Fruit fly (Drosophila melanogaster) whole organism, prepupa: ENCODE measurements around the gene CG9154.

Experiments used
- CG10631 ChIP-seq: fragments of 200-800 bp; sonication (Bioruptor generic); optimal IDR thresholded peaks from 2 replicates; lab custom pipeline; 2016; ENCODE audit warnings: missing biosample characterization, missing genetic modification characterization
- CG10669 ChIP-seq: fragments of 200-800 bp; sonication (Bioruptor generic); optimal IDR thresholded peaks from 3 replicates; lab custom pipeline; 2018; ENCODE audit warnings: missing biosample characterization, mild to moderate bottlenecking, missing genetic modification characterization, moderate library complexity
- CG11294 ChIP-seq: fragments of 200-800 bp; sonication (Bioruptor generic); IDR thresholded peaks from 2 replicates; pipeline ENCODE4 v1.3.6; 2022; ENCODE audit warnings: missing biosample characterization, missing genetic modification characterization
- CG11762 ChIP-seq: fragments of 200-800 bp; sonication (Bioruptor generic); optimal IDR thresholded peaks from 3 replicates; lab custom pipeline; 2016; ENCODE audit warnings: missing biosample characterization, missing genetic modification characterization; ENCODE audit not compliant: insufficient read depth
- CG11902 ChIP-seq: fragments of 200-800 bp; sonication (Bioruptor generic); optimal IDR thresholded peaks from 3 replicates; lab custom pipeline; 2016; ENCODE audit warnings: missing biosample characterization, missing genetic modification characterization
- CG15336 ChIP-seq: fragments of 200-800 bp; sonication (Bioruptor generic); IDR thresholded peaks from 2 replicates; pipeline ENCODE4 v1.3.6; 2022; ENCODE audit warnings: missing biosample characterization, missing genetic modification characterization
- CG1621 ChIP-seq: fragments of 200-800 bp; sonication (Bioruptor generic); optimal IDR thresholded peaks from 3 replicates; lab custom pipeline; 2018; ENCODE audit warnings: missing biosample characterization, mild to moderate bottlenecking, missing genetic modification characterization
- CG16779 ChIP-seq: fragments of 200-800 bp; sonication (Bioruptor generic); optimal IDR thresholded peaks from 3 replicates; lab custom pipeline; 2017; ENCODE audit warnings: missing biosample characterization, mild to moderate bottlenecking, missing genetic modification characterization
- CG3032 ChIP-seq: fragments of 200-800 bp; optimal IDR thresholded peaks from 2 replicates; lab custom pipeline; 2019; ENCODE audit warnings: missing biosample characterization, mild to moderate bottlenecking, missing genetic modification characterization, moderate library complexity
- CG32006 ChIP-seq: fragments of 200-800 bp; sonication (Bioruptor generic); optimal IDR thresholded peaks from 3 replicates; lab custom pipeline; 2017; ENCODE audit warnings: missing biosample characterization, mild to moderate bottlenecking, missing genetic modification characterization
- CG34406 ChIP-seq: fragments of 200-800 bp; sonication (Bioruptor generic); optimal IDR thresholded peaks from 3 replicates; lab custom pipeline; 2016; ENCODE audit warnings: missing biosample characterization, missing genetic modification characterization
- CG3919 ChIP-seq: fragments of 200-800 bp; sonication (Bioruptor generic); optimal IDR thresholded peaks from 3 replicates; lab custom pipeline; 2016; ENCODE audit warnings: missing biosample characterization, missing genetic modification characterization
- CG4318 ChIP-seq: fragments of 200-800 bp; sonication (Bioruptor generic); optimal IDR thresholded peaks from 3 replicates; lab custom pipeline; 2017; ENCODE audit warnings: missing biosample characterization, mild to moderate bottlenecking, missing genetic modification characterization
- CG6163 ChIP-seq: fragments of 200-800 bp; sonication (Bioruptor generic); IDR thresholded peaks from 3 replicates; pipeline ENCODE4 v1.3.6; 2022; ENCODE audit warnings: missing biosample characterization, missing genetic modification characterization
- CG6276 ChIP-seq: fragments of 200-800 bp; sonication (Bioruptor generic); optimal IDR thresholded peaks from 2 replicates; lab custom pipeline; 2017; ENCODE audit warnings: missing biosample characterization, mild to moderate bottlenecking, missing genetic modification characterization
- CG6792 ChIP-seq: fragments of 200-800 bp; sonication (Bioruptor generic); optimal IDR thresholded peaks from 3 replicates; lab custom pipeline; 2016; ENCODE audit warnings: missing biosample characterization, missing genetic modification characterization
- CG6808 ChIP-seq: fragments of 200-800 bp; sonication (Bioruptor generic); optimal IDR thresholded peaks from 3 replicates; lab custom pipeline; 2017; ENCODE audit warnings: missing biosample characterization, missing genetic modification characterization, mild to moderate bottlenecking, moderate library complexity, missing genetic modification reagents
- CG6854 ChIP-seq: fragments of 200-800 bp; sonication (Bioruptor generic); optimal IDR thresholded peaks from 2 replicates; lab custom pipeline; 2017; ENCODE audit warnings: missing biosample characterization, mild to moderate bottlenecking, missing genetic modification characterization
- CG7368 ChIP-seq: fragments of 200-800 bp; sonication (Bioruptor generic); optimal IDR thresholded peaks from 3 replicates; lab custom pipeline; 2016; ENCODE audit warnings: missing biosample characterization, missing genetic modification characterization
- CG8119 ChIP-seq: fragments of 200-800 bp; sonication (Bioruptor generic); IDR thresholded peaks from 3 replicates; pipeline ENCODE4 v1.3.6; 2022; ENCODE audit warnings: missing biosample characterization, missing genetic modification characterization
- CG8319 ChIP-seq: fragments of 200-800 bp; sonication (Bioruptor generic); optimal IDR thresholded peaks from 3 replicates; lab custom pipeline; 2016; ENCODE audit warnings: missing biosample characterization, missing genetic modification characterization
- CG8632 ChIP-seq: fragments of 200-800 bp; sonication (Bioruptor generic); optimal IDR thresholded peaks from 3 replicates; lab custom pipeline; 2016; ENCODE audit warnings: missing biosample characterization, missing genetic modification characterization
- CG9139 ChIP-seq: fragments of 200-800 bp; sonication (Bioruptor generic); optimal IDR thresholded peaks from 3 replicates; lab custom pipeline; 2017; ENCODE audit warnings: missing biosample characterization, mild to moderate bottlenecking, missing genetic modification characterization
- Eip75B ChIP-seq: fragments of 200-800 bp; sonication (Bioruptor generic); optimal IDR thresholded peaks from 3 replicates; lab custom pipeline; 2016; ENCODE audit warnings: missing biosample characterization, missing genetic modification characterization
- Eip78C ChIP-seq: fragments of 200-800 bp; sonication (Bioruptor generic); peaks from one replicate; lab custom pipeline; 2016; ENCODE audit warnings: missing biosample characterization, missing genetic modification characterization
- Eip93F ChIP-seq: fragments of 200-800 bp; sonication (Bioruptor generic); optimal IDR thresholded peaks from 2 replicates; lab custom pipeline; 2016; ENCODE audit warnings: missing biosample characterization, mild to moderate bottlenecking, missing genetic modification characterization
- Ets21C ChIP-seq: fragments of 200-800 bp; sonication (Bioruptor generic); optimal IDR thresholded peaks from 3 replicates; lab custom pipeline; 2016; ENCODE audit warnings: missing biosample characterization, missing genetic modification characterization
- Ets96B ChIP-seq: fragments of 200-800 bp; optimal IDR thresholded peaks from 2 replicates; lab custom pipeline; 2019; ENCODE audit warnings: missing biosample characterization, mild to moderate bottlenecking, missing genetic modification characterization, moderate library complexity
- Gug ChIP-seq: fragments of 200-800 bp; sonication (Bioruptor generic); IDR thresholded peaks from 2 replicates; pipeline ENCODE4 v1.3.6; 2022; ENCODE audit warnings: missing biosample characterization, missing genetic modification characterization
- Hr38 ChIP-seq: sonication (Bioruptor generic); optimal IDR thresholded peaks from 2 replicates; lab custom pipeline; 2016; ENCODE audit warnings: missing biosample characterization, missing genetic modification characterization
- Hr39 ChIP-seq: fragments of 200-800 bp; sonication (Bioruptor generic); optimal IDR thresholded peaks from 2 replicates; lab custom pipeline; 2016; ENCODE audit warnings: missing biosample characterization, missing genetic modification characterization
- Lpt ChIP-seq: fragments of 200-800 bp; sonication (Bioruptor generic); optimal IDR thresholded peaks from 3 replicates; lab custom pipeline; 2016; ENCODE audit warnings: missing biosample characterization, missing genetic modification characterization
- Met ChIP-seq: fragments of 200-800 bp; sonication (Bioruptor generic); optimal IDR thresholded peaks from 3 replicates; lab custom pipeline; 2016; ENCODE audit warnings: missing biosample characterization, missing genetic modification characterization
- OdsH ChIP-seq: fragments of 200-800 bp; sonication (Bioruptor generic); optimal IDR thresholded peaks from 3 replicates; lab custom pipeline; 2016; ENCODE audit warnings: missing biosample characterization, missing genetic modification characterization
- Smox ChIP-seq: fragments of 200-800 bp; sonication (Bioruptor generic); optimal IDR thresholded peaks from 3 replicates; lab custom pipeline; 2016; ENCODE audit warnings: missing biosample characterization, missing genetic modification characterization
- Sox102F ChIP-seq: fragments of 200-800 bp; sonication (Bioruptor generic); optimal IDR thresholded peaks from 2 replicates; lab custom pipeline; 2016; ENCODE audit warnings: missing biosample characterization, mild to moderate bottlenecking, missing genetic modification characterization
- achi ChIP-seq: fragments of 200-800 bp; sonication (Bioruptor generic); optimal IDR thresholded peaks from 3 replicates; lab custom pipeline; 2016; ENCODE audit warnings: missing biosample characterization, missing genetic modification characterization
- acj6 ChIP-seq: fragments of 200-800 bp; sonication (Bioruptor generic); optimal IDR thresholded peaks from 3 replicates; lab custom pipeline; 2016; ENCODE audit warnings: missing biosample characterization, missing genetic modification characterization
- cyc ChIP-seq: fragments of 200-800 bp; sonication (Bioruptor generic); optimal IDR thresholded peaks from 3 replicates; lab custom pipeline; 2016; ENCODE audit warnings: missing biosample characterization, missing genetic modification characterization
- dsx ChIP-seq: fragments of 200-800 bp; optimal IDR thresholded peaks from 3 replicates; lab custom pipeline; 2019; ENCODE audit warnings: missing biosample characterization, mild to moderate bottlenecking, missing genetic modification characterization, moderate library complexity; ENCODE audit not compliant: poor library complexity, severe bottlenecking
- eg ChIP-seq: fragments of 200-800 bp; sonication (Bioruptor generic); IDR thresholded peaks from 3 replicates; pipeline ENCODE4 v1.3.6; 2022; ENCODE audit warnings: missing biosample characterization, missing genetic modification characterization
- esn ChIP-seq: fragments of 200-800 bp; sonication (Bioruptor generic); optimal IDR thresholded peaks from 2 replicates; lab custom pipeline; 2016; ENCODE audit warnings: missing biosample characterization, mild to moderate bottlenecking, missing genetic modification characterization, moderate library complexity
- fd59A ChIP-seq: fragments of 200-800 bp; sonication (Bioruptor generic); optimal IDR thresholded peaks from 2 replicates; lab custom pipeline; 2017; ENCODE audit warnings: missing biosample characterization, mild to moderate bottlenecking, missing genetic modification characterization, missing genetic modification reagents
- fd85E ChIP-seq: fragments of 200-800 bp; sonication (Bioruptor generic); optimal IDR thresholded peaks from 3 replicates; lab custom pipeline; 2016; ENCODE audit warnings: missing biosample characterization, missing genetic modification characterization
- lz ChIP-seq: fragments of 200-800 bp; sonication (Bioruptor generic); optimal IDR thresholded peaks from 3 replicates; lab custom pipeline; 2016; ENCODE audit warnings: missing biosample characterization, missing genetic modification characterization
- pdm3 ChIP-seq: fragments of 200-800 bp; sonication (Bioruptor generic); optimal IDR thresholded peaks from 3 replicates; lab custom pipeline; 2016; ENCODE audit warnings: missing biosample characterization, missing genetic modification characterization
- salr ChIP-seq, 2 experiments: fragments of 200-800 bp; sonication (Bioruptor generic); optimal IDR thresholded peaks; 3 replicates each; lab custom pipeline; 2016 to 2018; ENCODE audit warnings: missing biosample characterization in 2 of 2, missing genetic modification characterization in 2 of 2, mild to moderate bottlenecking in 1 of 2
- spab ChIP-seq: fragments of 200-800 bp; sonication (Bioruptor generic); optimal IDR thresholded peaks from 2 replicates; lab custom pipeline; 2017; ENCODE audit warnings: missing biosample characterization, mild to moderate bottlenecking, missing genetic modification characterization, missing genetic modification reagents
- ss ChIP-seq, 2 experiments: fragments of 200-800 bp; sonication (Bioruptor generic); optimal IDR thresholded peaks; 2 replicates in 1 of 2; 3 replicates in 1 of 2; lab custom pipeline; 2017 to 2018; ENCODE audit warnings: mild to moderate bottlenecking in 2 of 2, missing biosample characterization in 2 of 2, missing genetic modification characterization in 2 of 2, moderate library complexity in 1 of 2
- svp ChIP-seq: fragments of 200-800 bp; sonication (Bioruptor generic); peaks from one replicate; lab custom pipeline; 2016; ENCODE audit warnings: missing biosample characterization, missing genetic modification characterization
- topi ChIP-seq: fragments of 200-800 bp; sonication (Bioruptor generic); optimal IDR thresholded peaks from 3 replicates; lab custom pipeline; 2016; ENCODE audit warnings: missing biosample characterization, missing genetic modification characterization
- vri ChIP-seq: fragments of 200-800 bp; sonication (Bioruptor generic); optimal IDR thresholded peaks from 3 replicates; lab custom pipeline; 2016; ENCODE audit warnings: missing biosample characterization, mild to moderate bottlenecking, missing genetic modification characterization

Gene CG9154

dm6 chr2L:6078757-6079351 is 8.4 kb upstream of the CG9154 start:
- TF ChIP-seq CG6276 (GFP tag; lab: Kevin White, UChicago) (peak; percentile 21), Eip93F (no peak), ss (GFP tag; optimal IDR thresholded peaks at IDR 0.05; lab: Kevin White, UChicago) (peak; percentile 63 to 72), Hr39 (GFP tag; lab: Kevin White, UChicago) (no peak), CG8119 (no peak), CG1621 (peak; percentile 25), fd85E (GFP tag; lab: Kevin White, UChicago) (no peak), fd59A (no peak), acj6 (GFP tag; lab: Kevin White, UChicago) (no peak), CG3919 (GFP tag; lab: Kevin White, UChicago) (no peak), salr (GFP tag; optimal IDR thresholded peaks at IDR 0.05; lab: Kevin White, UChicago) (no peak), CG11902 (GFP tag; lab: Kevin White, UChicago) (no peak), pdm3 (GFP tag; lab: Kevin White, UChicago) (no peak), Eip75B (GFP tag; lab: Kevin White, UChicago) (peak; percentile 86), CG10631 (no peak), eg (GFP tag; lab: Robert Waterston, UW) (no peak), CG8632 (no peak), Met (peak; percentile 100), CG11294 (GFP tag; lab: Robert Waterston, UW) (no peak), dsx (peak; percentile 30), CG10669 (GFP tag; lab: Kevin White, UChicago) (no peak), Ets21C (GFP tag; lab: Kevin White, UChicago) (no peak), Gug (peak; percentile 42), CG11762 (GFP tag; lab: Kevin White, UChicago) (no peak), Lpt (GFP tag; lab: Kevin White, UChicago) (peak; percentile 75), svp (GFP tag; lab: Kevin White, UChicago) (peak; percentile 85), CG6792 (GFP tag; lab: Kevin White, UChicago) (no peak), Eip78C (GFP tag; lab: Kevin White, UChicago) (peak; percentile 88), CG16779 (tag; lab: Kevin White, UChicago) (peak; percentile 63), CG15336 (GFP tag; lab: Robert Waterston, UW) (peak; percentile 38; the same call in 1 of the 2 replicates), Smox (GFP tag; lab: Kevin White, UChicago) (no peak), esn (GFP tag; lab: Kevin White, UChicago) (peak; percentile 3), Ets96B (no peak), CG6854 (peak; percentile 50), OdsH (no peak), achi (GFP tag; lab: Kevin White, UChicago) (no peak), CG9139 (GFP tag; lab: Kevin White, UChicago) (no peak), CG3032 (tag; lab: Kevin White, UChicago) (no peak), CG7368 (GFP tag; lab: Kevin White, UChicago) (peak; percentile 29), CG6163 (GFP tag; lab: Robert Waterston, UW) (peak; percentile 73), CG4318 (GFP tag; lab: Kevin White, UChicago) (no peak), CG6808 (GFP tag; lab: Kevin White, UChicago) (no peak), vri (GFP tag; lab: Kevin White, UChicago) (peak; percentile 29), CG8319 (GFP tag; lab: Kevin White, UChicago) (no peak), lz (GFP tag; lab: Kevin White, UChicago) (no peak), CG34406 (GFP tag; lab: Kevin White, UChicago) (no peak), Sox102F (GFP tag; lab: Kevin White, UChicago) (no peak), cyc (GFP tag; lab: Kevin White, UChicago) (no peak), CG32006 (GFP tag; lab: Kevin White, UChicago) (no peak), Hr38 (no peak), spab (GFP tag; lab: Kevin White, UChicago) (no peak), topi (peak; percentile 8)
